Worm (Caenorhabditis elegans) whole organism, L4/young adult: Measurements from ENCODE around the gene ZK418.2.

Experiments used
- dao-5 ChIP-seq: sonication (generic microtip); optimal IDR thresholded peaks from 2 replicates; lab custom pipeline; 2016; ENCODE audit warnings: missing genotype, missing genetic modification characterization, moderate library complexity, missing compliant biosample characterization
- him-1 ChIP-seq: sonication (generic microtip); optimal IDR thresholded peaks from 2 replicates; lab custom pipeline; 2016; ENCODE audit warnings: missing genotype, missing genetic modification reagents, missing genetic modification characterization, missing compliant biosample characterization

- no peak for TF ChIP-seq dao-5
- TF ChIP-seq him-1 (tag; lab: Kevin White, UChicago): no peak
Observed at ce11 chrIII:7140228-7140710, 49.1 kb downstream of the ZK418.2 start.
